Fruit fly (Drosophila melanogaster): Measurements from ENCODE around the gene Ctr1C.
A peak's percentile ranks its signal among the peaks of the same experiment; 100 is the strongest.

Ctr1C gene

DNA sequence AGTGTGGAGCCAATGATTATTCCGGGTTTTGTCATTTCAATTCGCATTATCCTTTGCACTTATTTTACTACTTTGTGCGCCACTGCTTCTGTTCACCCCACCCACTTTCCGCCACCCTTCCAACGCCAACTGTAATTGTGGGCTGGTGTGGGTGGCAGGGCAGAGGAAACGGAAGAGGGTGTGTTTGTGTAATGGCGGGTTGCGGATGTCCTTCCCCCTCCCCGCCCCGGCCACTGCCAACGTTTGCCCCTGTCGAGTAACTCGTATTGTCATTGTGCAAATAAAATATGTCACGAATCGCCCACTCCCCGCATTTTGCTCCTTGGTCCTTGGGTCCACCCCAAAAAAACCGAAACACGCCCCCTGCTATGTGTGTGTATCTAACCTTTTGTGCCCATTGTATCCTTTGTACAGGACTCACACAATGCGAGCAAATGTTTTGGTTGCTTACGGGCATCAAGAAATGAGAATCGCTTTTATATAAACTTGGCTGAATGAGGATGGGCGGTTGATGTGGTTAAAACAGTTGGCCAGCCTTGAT is 30.2 kb downstream of the Ctr1C start (continued):
- TF ChIP-seq Fer1 (GFP tag; optimal IDR thresholded peaks at IDR 0.05) (no peak), nerfin-1 (tag; optimal IDR thresholded peaks at IDR 0.05) (peak; percentile 39)

DNA sequence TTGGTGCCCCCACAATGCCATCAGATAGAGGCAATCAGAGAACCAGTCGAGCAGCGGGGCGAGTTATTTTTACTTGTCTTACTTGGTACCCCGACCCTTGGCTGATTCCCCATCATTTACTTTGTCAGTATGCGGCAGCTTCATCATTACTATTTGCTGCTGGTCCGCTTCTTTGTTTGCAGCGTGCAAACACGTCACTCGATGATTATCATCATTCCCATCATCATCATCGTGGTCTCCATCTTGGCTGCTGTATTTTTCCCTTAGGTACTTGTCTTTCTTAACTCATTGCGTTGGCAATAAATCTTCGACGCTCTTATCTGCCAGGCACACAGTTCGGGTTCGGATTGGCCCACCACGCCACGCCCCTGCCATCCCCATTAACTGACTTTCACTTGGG is 32.0 kb downstream of the Ctr1C start:
- TF ChIP-seq CG15269 (tag; optimal IDR thresholded peaks at IDR 0.05) (no peak), ac (GFP tag; optimal IDR thresholded peaks at IDR 0.05) (peak; percentile 1), H15 (GFP tag; IDR thresholded peaks at IDR 0.05) (no peak), HmgD (GFP tag; optimal IDR thresholded peaks at IDR 0.05) (no peak), bigmax (GFP tag; optimal IDR thresholded peaks at IDR 0.05) (no peak), Fer1 (GFP tag; optimal IDR thresholded peaks at IDR 0.05) (no peak), knrl (GFP tag; IDR thresholded peaks at IDR 0.05; ENCODE audit: partially characterized antibody) (no peak), bbx (GFP tag; IDR thresholded peaks at IDR 0.05; ENCODE audit: partially characterized antibody) (no peak), CG3847 (GFP tag; IDR thresholded peaks at IDR 0.05) (no peak), bcd (GFP tag; optimal IDR thresholded peaks at IDR 0.05) (no peak), kni (GFP tag; optimal IDR thresholded peaks at IDR 0.05) (no peak), D19B (GFP tag; optimal IDR thresholded peaks at IDR 0.05) (no peak), toy (GFP tag; IDR thresholded peaks at IDR 0.05) (no peak), CG33213 (GFP tag; optimal IDR thresholded peaks at IDR 0.05) (no peak), crc (GFP tag; optimal IDR thresholded peaks at IDR 0.05) (no peak), bab2 (GFP tag; optimal IDR thresholded peaks at IDR 0.05) (peak; percentile 32), CG17568 (GFP tag; optimal IDR thresholded peaks at IDR 0.05) (no peak), zen (tag; optimal IDR thresholded peaks at IDR 0.05) (no peak), onecut (GFP tag; IDR thresholded peaks at IDR 0.05) (no peak), schlank (tag; optimal IDR thresholded peaks at IDR 0.05) (no peak), zen2 (GFP tag; IDR thresholded peaks at IDR 0.05; ENCODE audit: partially characterized antibody) (no peak), zf30C (GFP tag; optimal IDR thresholded peaks at IDR 0.05) (no peak), abd-A (tag; optimal IDR thresholded peaks at IDR 0.05) (no peak), CG4424 (GFP tag; optimal IDR thresholded peaks at IDR 0.05) (no peak), CG17361 (GFP tag; IDR thresholded peaks at IDR 0.05) (no peak), Xbp1 (GFP tag; optimal IDR thresholded peaks at IDR 0.05) (no peak), insv (GFP tag; optimal IDR thresholded peaks at IDR 0.05) (no peak), salm (tag; optimal IDR thresholded peaks at IDR 0.05) (no peak), CG12942 (GFP tag; optimal IDR thresholded peaks at IDR 0.05) (no peak), Mrtf (GFP tag; IDR thresholded peaks at IDR 0.05) (no peak), Xrp1 (GFP tag; IDR thresholded peaks at IDR 0.05) (no peak), tin (GFP tag; optimal IDR thresholded peaks at IDR 0.05) (no peak), ara (GFP tag; IDR thresholded peaks at IDR 0.05) (0 out of 2 replicates have a peak, but pooled peaks have one; percentile 36), CG15073 (GFP tag; optimal IDR thresholded peaks at IDR 0.05) (no peak), Sry-β (GFP tag; optimal IDR thresholded peaks at IDR 0.05) (no peak), CG18619 (GFP tag; optimal IDR thresholded peaks at IDR 0.05) (no peak), eyg (GFP tag; optimal IDR thresholded peaks at IDR 0.05) (no peak), slbo (GFP tag; IDR thresholded peaks at IDR 0.05) (no peak), CG12744 (GFP tag; optimal IDR thresholded peaks at IDR 0.05) (no peak), CG1603 (tag; optimal IDR thresholded peaks at IDR 0.05) (peak; percentile 22), org-1 (GFP tag; optimal IDR thresholded peaks at IDR 0.05) (no peak), lab (GFP tag; optimal IDR thresholded peaks at IDR 0.05) (no peak), Nf-YB (GFP tag; optimal IDR thresholded peaks at IDR 0.05) (peak; percentile 50), CG42726 (GFP tag; IDR thresholded peaks at IDR 0.05; ENCODE audit: partially characterized antibody) (no peak), chinmo (GFP tag; IDR thresholded peaks at IDR 0.05; ENCODE audit: partially characterized antibody) (no peak), Hr78 (GFP tag; optimal IDR thresholded peaks at IDR 0.05) (no peak), CG17359 (tag; optimal IDR thresholded peaks at IDR 0.05) (peak; percentile 12)

Data from whole organism, embryonic.